Fruit fly (Drosophila melanogaster) ovary, adult (tissue): ENCODE results near the gene UQCR-C2.

Source experiments
- CG17801 ChIP-seq: fragments of 200-800 bp; optimal IDR thresholded peaks from 2 replicates; lab custom pipeline; 2019; ENCODE audit warnings: missing biosample characterization, mild to moderate bottlenecking, missing genetic modification characterization, moderate library complexity; ENCODE audit not compliant: partially characterized antibody

UQCR-C2 gene

dm6 chr3L:16615132-16615709 lies 31.3 kb downstream of the UQCR-C2 start, which contains the start of gene Mo25:
Gene Mo25 (minus strand): TSS chr3L:16615472.
- TF ChIP-seq CG17801 = peak; percentile 64

dm6 chr3L:16626199-16626598 lies 42.3 kb downstream of the UQCR-C2 start:
- no peak for TF ChIP-seq CG17801

- TF ChIP-seq CG17801 = no peak
Measured at dm6 chr3L:16629793-16630192, 45.9 kb downstream of the UQCR-C2 start.

- TF ChIP-seq CG17801 = no peak
Measured at dm6 chr3L:16631844-16632537, 48.1 kb downstream of the UQCR-C2 start.

dm6 chr3L:16634091-16634490 lies 50.2 kb downstream of the UQCR-C2 start:
- no peak for TF ChIP-seq CG17801

dm6 chr3L:16634529-16634928 lies 50.6 kb downstream of the UQCR-C2 start:
- TF ChIP-seq CG17801 = no peak
